Worm (Caenorhabditis elegans): Measurements from ENCODE around the gene ZK666.1.

ce11 chrII:10435836-10436235 lies 35.3 kb downstream of the ZK666.1 start, which contains the start of gene cut-4:
- TF ChIP-seq ceh-2 (tag; optimal IDR thresholded peaks at IDR 0.05) = no peak
- TF ChIP-seq hlh-30 (tag; optimal IDR thresholded peaks at IDR 0.05; ENCODE audit: insufficient read depth) = no peak
- no peak for TF ChIP-seq ets-4 (tag; optimal IDR thresholded peaks at IDR 0.05)
- no peak for TF ChIP-seq ceh-24 (tag; optimal IDR thresholded peaks at IDR 0.05)
- TF ChIP-seq fkh-10 (GFP tag; optimal IDR thresholded peaks at IDR 0.05) = no peak

All from whole organism, late embryonic.